Fruit fly (Drosophila melanogaster) whole organism: ENCODE data around the gene CG10469.

Experiments
- CG8478 ChIP-seq: fragments of >200 bp; optimal IDR thresholded peaks from 2 replicates; lab custom pipeline; 2018; ENCODE audit warnings: inconsistent platforms
- Dll ChIP-seq: fragments of >200 bp; optimal IDR thresholded peaks from 2 replicates; lab custom pipeline; 2017
- EcR ChIP-seq, 2 experiments: fragments of >200 bp; optimal IDR thresholded peaks; 2 replicates each; lab custom pipeline; 2017; ENCODE audit warnings: missing biosample characterization in 2 of 2, missing genetic modification characterization in 2 of 2, missing genetic modification reagents in 2 of 2
- pan ChIP-seq: fragments of >200 bp; optimal IDR thresholded peaks from 2 replicates; lab custom pipeline; 2017
- psq ChIP-seq: fragments of >200 bp; optimal IDR thresholded peaks from 2 replicates; lab custom pipeline; 2017
- usp ChIP-seq: fragments of >200 bp; optimal IDR thresholded peaks from 2 replicates; lab custom pipeline; 2017; ENCODE audit warnings: missing biosample characterization, missing genetic modification characterization, mixed read lengths

DNA sequence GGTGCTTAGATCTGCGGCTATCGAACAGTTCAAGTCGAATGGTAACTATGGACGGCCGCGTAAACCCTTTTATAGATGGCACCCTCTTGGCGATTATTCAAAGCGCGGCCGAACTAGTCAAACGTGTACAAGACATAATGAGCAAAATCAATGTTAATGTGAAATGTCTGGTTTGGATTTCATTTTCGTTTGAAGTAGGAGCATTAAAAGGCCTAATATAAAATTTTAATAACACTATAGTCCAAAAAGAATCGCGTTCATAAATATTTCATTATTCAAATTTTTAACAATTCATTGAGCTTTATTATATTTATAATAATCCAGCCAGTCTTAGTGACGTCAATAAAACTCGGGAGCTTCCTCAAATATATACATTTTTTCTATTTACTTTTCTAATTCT is 37.8 kb upstream of the CG10469 start, which contains the start of gene Lcp65Ag3:
- TF ChIP-seq pan (no peak), Dll (no peak), EcR (GFP tag; optimal IDR thresholded peaks at IDR 0.05; lab: Kevin White, UChicago) (no peak), usp (GFP tag; lab: Kevin White, UChicago) (no peak), psq (lab: Kevin White, UChicago) (no peak), CG8478 (lab: Kevin White, UChicago) (no peak)
